Fruit fly (Drosophila melanogaster) whole organism, pupa: ENCODE results near the gene spirit.

Experiments used
- CG10348 ChIP-seq: fragments of 200-800 bp; sonication (Bioruptor generic); IDR thresholded peaks from 2 replicates; pipeline ENCODE4 v1.3.6; 2022; ENCODE audit warnings: missing biosample characterization, missing genetic modification characterization
- CG12605 ChIP-seq: fragments of 200-800 bp; sonication (Bioruptor generic); IDR thresholded peaks from 2 replicates; pipeline ENCODE4 v1.3.6; 2022; ENCODE audit warnings: missing biosample characterization, missing genetic modification characterization
- CG13204 ChIP-seq: fragments of 200-800 bp; sonication (Bioruptor generic); optimal IDR thresholded peaks from 2 replicates; lab custom pipeline; 2018; ENCODE audit warnings: missing biosample characterization, mild to moderate bottlenecking, missing genetic modification characterization, moderate library complexity
- CG14655 ChIP-seq: fragments of 200-800 bp; sonication (Bioruptor generic); optimal IDR thresholded peaks from 3 replicates; lab custom pipeline; 2017; ENCODE audit warnings: mild to moderate bottlenecking, missing biosample characterization, missing genetic modification reagents, missing genetic modification characterization
- CG15710 ChIP-seq: fragments of 200-800 bp; sonication (Bioruptor generic); optimal IDR thresholded peaks from 2 replicates; lab custom pipeline; 2018; ENCODE audit warnings: missing biosample characterization, mild to moderate bottlenecking, missing genetic modification characterization, moderate library complexity
- CG17806 ChIP-seq: fragments of 200-800 bp; sonication (Bioruptor generic); optimal IDR thresholded peaks from 2 replicates; lab custom pipeline; 2018; ENCODE audit warnings: missing biosample characterization, mild to moderate bottlenecking, missing genetic modification characterization, moderate library complexity
- CG32121 ChIP-seq: fragments of 200-800 bp; sonication (Bioruptor generic); IDR thresholded peaks from 2 replicates; pipeline ENCODE4 v1.3.6; 2022; ENCODE audit warnings: missing biosample characterization, missing genetic modification characterization
- CG34367 ChIP-seq: fragments of 200-800 bp; sonication (Bioruptor generic); optimal IDR thresholded peaks from 2 replicates; lab custom pipeline; 2018; ENCODE audit warnings: missing biosample characterization, mild to moderate bottlenecking, missing genetic modification characterization
- CG4496 ChIP-seq: fragments of 200-800 bp; sonication (Bioruptor generic); IDR thresholded peaks from 3 replicates; pipeline ENCODE4 v1.3.6; 2022; ENCODE audit warnings: missing biosample characterization, missing genetic modification characterization
- CG8159 ChIP-seq: fragments of 200-800 bp; sonication (Bioruptor generic); optimal IDR thresholded peaks from 3 replicates; lab custom pipeline; 2018; ENCODE audit warnings: missing biosample characterization, mild to moderate bottlenecking, missing genetic modification characterization, moderate library complexity
- CG8301 ChIP-seq: fragments of 200-800 bp; sonication (Bioruptor generic); optimal IDR thresholded peaks from 2 replicates; lab custom pipeline; 2018; ENCODE audit warnings: missing biosample characterization, mild to moderate bottlenecking, missing genetic modification characterization
- CG9948 ChIP-seq: fragments of 200-800 bp; sonication (Bioruptor generic); optimal IDR thresholded peaks from 2 replicates; lab custom pipeline; 2018; ENCODE audit warnings: missing biosample characterization, mild to moderate bottlenecking, missing genetic modification characterization, moderate library complexity
- D1 ChIP-seq: fragments of 200-800 bp; sonication (Bioruptor generic); optimal IDR thresholded peaks from 2 replicates; lab custom pipeline; 2018; ENCODE audit warnings: missing biosample characterization, mild to moderate bottlenecking, missing genetic modification characterization, moderate library complexity
- EcR ChIP-seq: fragments of 200-800 bp; sonication (Bioruptor generic); optimal IDR thresholded peaks from 3 replicates; lab custom pipeline; 2019; ENCODE audit warnings: missing biosample characterization, missing genetic modification characterization, mild to moderate bottlenecking, moderate library complexity, missing genetic modification reagents
- Ets98B ChIP-seq: fragments of 200-800 bp; sonication (Bioruptor generic); IDR thresholded peaks from 2 replicates; pipeline ENCODE4 v1.3.6; 2022; ENCODE audit warnings: missing biosample characterization, missing genetic modification characterization
- Pif1A ChIP-seq: fragments of 200-800 bp; sonication (Bioruptor generic); optimal IDR thresholded peaks from 3 replicates; lab custom pipeline; 2016; ENCODE audit warnings: missing biosample characterization, missing genetic modification characterization
- Pif1B ChIP-seq: fragments of 200-800 bp; sonication (Bioruptor generic); optimal IDR thresholded peaks from 3 replicates; lab custom pipeline; 2016; ENCODE audit warnings: missing biosample characterization, missing genetic modification characterization
- Snoo ChIP-seq: fragments of 200-800 bp; sonication (Bioruptor generic); optimal IDR thresholded peaks from 3 replicates; lab custom pipeline; 2017; ENCODE audit warnings: missing biosample characterization, mild to moderate bottlenecking, missing genetic modification characterization, inconsistent platforms
- fd96Ca ChIP-seq: fragments of 200-800 bp; sonication (Bioruptor generic); IDR thresholded peaks from 3 replicates; pipeline ENCODE4 v1.3.6; 2022; ENCODE audit warnings: missing biosample characterization, missing genetic modification characterization
- gl ChIP-seq: fragments of 200-800 bp; sonication (Bioruptor generic); optimal IDR thresholded peaks from 2 replicates; lab custom pipeline; 2018; ENCODE audit warnings: missing biosample characterization, mild to moderate bottlenecking, missing genetic modification characterization
- rn ChIP-seq: fragments of 200-800 bp; sonication (Bioruptor generic); IDR thresholded peaks from 2 replicates; pipeline ENCODE4 v1.3.6; 2022; ENCODE audit warnings: missing biosample characterization, missing genetic modification characterization

The spirit gene

dm6 chrX:8580794-8581193, 7.4 kb upstream of the spirit start:
- no peak for TF ChIP-seq CG8301 (tag; lab: Kevin White, UChicago)
- TF ChIP-seq CG32121 (GFP tag; lab: Robert Waterston, UW) = no peak
- TF ChIP-seq CG13204 (GFP tag; lab: Kevin White, UChicago) = peak; percentile 16
- TF ChIP-seq CG4496 (GFP tag; lab: Robert Waterston, UW) = no peak
- TF ChIP-seq CG8159 = no peak
- no peak for TF ChIP-seq CG9948
- peak; percentile 57 for TF ChIP-seq gl (tag; lab: Kevin White, UChicago)
- peak; percentile 38 for TF ChIP-seq EcR (GFP tag; lab: Kevin White, UChicago)

dm6 chrX:8579875-8580274, 6.5 kb upstream of the spirit start:
- no peak for TF ChIP-seq Pif1B (GFP tag; lab: Kevin White, UChicago)
- TF ChIP-seq Ets98B = no peak

- TF ChIP-seq rn = no peak
Measured at dm6 chrX:8579097-8579496, 5.7 kb upstream of the spirit start.

dm6 chrX:8576675-8577074, 3.3 kb upstream of the spirit start:
- TF ChIP-seq CG14655 (GFP tag; lab: Kevin White, UChicago) (no peak), EcR (GFP tag; lab: Kevin White, UChicago) (no peak), CG4496 (GFP tag; lab: Robert Waterston, UW) (no peak), CG8159 (no peak), CG32121 (GFP tag; lab: Robert Waterston, UW) (no peak), CG10348 (GFP tag; lab: Robert Waterston, UW) (no peak), CG9948 (no peak), Pif1B (GFP tag; lab: Kevin White, UChicago) (no peak), fd96Ca (GFP tag; lab: Robert Waterston, UW) (no peak), D1 (tag; lab: Kevin White, UChicago) (no peak), CG13204 (GFP tag; lab: Kevin White, UChicago) (no peak), CG15710 (tag; lab: Kevin White, UChicago) (no peak), Ets98B (no peak), rn (no peak), CG12605 (no peak), gl (tag; lab: Kevin White, UChicago) (no peak), CG8301 (tag; lab: Kevin White, UChicago) (no peak)
- TF ChIP-seq, all 21 proteins: peak for 0

- peak; percentile 48 for TF ChIP-seq CG8301 (tag; lab: Kevin White, UChicago)
- peak; percentile 51 for TF ChIP-seq CG14655 (GFP tag; lab: Kevin White, UChicago)
- no peak for TF ChIP-seq CG13204 (GFP tag; lab: Kevin White, UChicago)
- TF ChIP-seq Pif1A (GFP tag; lab: Kevin White, UChicago) = peak; percentile 52
- peak; percentile 45 for TF ChIP-seq CG17806 (tag; lab: Kevin White, UChicago)
- TF ChIP-seq fd96Ca (GFP tag; lab: Robert Waterston, UW) = peak; percentile 48; the same call in 2 of the 3 replicates
- no peak for TF ChIP-seq CG32121 (GFP tag; lab: Robert Waterston, UW)
- TF ChIP-seq CG12605 = peak; percentile 25
- peak; percentile 33 for TF ChIP-seq CG34367 (tag; lab: Kevin White, UChicago)
- TF ChIP-seq rn = 0 out of 2 replicates have a peak, but pooled peaks have one; percentile 4
- TF ChIP-seq CG9948 = peak; percentile 29
- peak; percentile 30; the same call in 1 of the 3 replicates for TF ChIP-seq CG4496 (GFP tag; lab: Robert Waterston, UW)
- TF ChIP-seq D1 (tag; lab: Kevin White, UChicago) = no peak
- TF ChIP-seq Snoo (tag; lab: Kevin White, UChicago) = peak; percentile 46
- TF ChIP-seq CG8159 = peak; percentile 58
- TF ChIP-seq Ets98B = peak; percentile 31; the same call in 1 of the 2 replicates
- peak; percentile 58 for TF ChIP-seq Pif1B (GFP tag; lab: Kevin White, UChicago)
- no peak for TF ChIP-seq EcR (GFP tag; lab: Kevin White, UChicago)
- TF ChIP-seq CG10348 (GFP tag; lab: Robert Waterston, UW) = no peak
- TF ChIP-seq gl (tag; lab: Kevin White, UChicago) = no peak
- peak; percentile 21 for TF ChIP-seq CG15710 (tag; lab: Kevin White, UChicago)
Measured at dm6 chrX:8574672-8575350, 1.4 kb upstream of the spirit start.

- TF ChIP-seq CG34367 (tag; lab: Kevin White, UChicago) (no peak), gl (tag; lab: Kevin White, UChicago) (no peak), Pif1A (GFP tag; lab: Kevin White, UChicago) (peak; percentile 25), CG10348 (GFP tag; lab: Robert Waterston, UW) (no peak), CG8159 (peak; percentile 2), Pif1B (GFP tag; lab: Kevin White, UChicago) (peak; percentile 48)
Measured at dm6 chrX:8573744-8574484, 521 bp upstream of the spirit start, which contains the start of gene CG12065. Gene CG12065 (plus strand): TSS chrX:8574306.
